Fruit fly (Drosophila melanogaster): Measurements from ENCODE around the gene Klp31E.

dm6 chr2L:10396877-10397587 lies 16.8 kb upstream of the Klp31E start:
- TF ChIP-seq Xbp1 (GFP tag; optimal IDR thresholded peaks at IDR 0.05): no peak
- no peak for TF ChIP-seq sug (tag; optimal IDR thresholded peaks at IDR 0.05)
- TF ChIP-seq Mes4 (GFP tag; optimal IDR thresholded peaks at IDR 0.05): no peak
- TF ChIP-seq wor (GFP tag; IDR thresholded peaks at IDR 0.05): no peak
- TF ChIP-seq CG10209 (GFP tag; optimal IDR thresholded peaks at IDR 0.05): no peak
- no peak for TF ChIP-seq Fer3 (tag; optimal IDR thresholded peaks at IDR 0.05)
- no peak for TF ChIP-seq Dbx (GFP tag; IDR thresholded peaks at IDR 0.05)
- no peak for TF ChIP-seq bbx (GFP tag; IDR thresholded peaks at IDR 0.05; ENCODE audit: partially characterized antibody)
- no peak for TF ChIP-seq CG9215 (GFP tag; IDR thresholded peaks at IDR 0.05)
- no peak for TF ChIP-seq slp2 (GFP tag; optimal IDR thresholded peaks at IDR 0.05)
- TF ChIP-seq wek (GFP tag; optimal IDR thresholded peaks at IDR 0.05): peak; percentile 42
- no peak for TF ChIP-seq CG4707 (GFP tag; optimal IDR thresholded peaks at IDR 0.05)
- no peak for TF ChIP-seq CG4360 (GFP tag; IDR thresholded peaks at IDR 0.05)

All from whole organism, embryonic.